Worm (Caenorhabditis elegans) whole organism, mixed stage, embryonic: ENCODE data around the gene taf-12.

Experiments
- M03D4.4 ChIP-seq: sonication (generic microtip); optimal IDR thresholded peaks from 2 replicates; lab custom pipeline; 2017; ENCODE audit warnings: mild to moderate bottlenecking, missing genetic modification characterization, missing compliant biosample characterization
- bed-3 ChIP-seq: fragments of 200-800 bp; sonication (Bioruptor generic); optimal IDR thresholded peaks from 3 replicates; lab custom pipeline; 2018; ENCODE audit warnings: mild to moderate bottlenecking, missing genetic modification characterization, moderate library complexity, missing compliant biosample characterization
- blmp-1 ChIP-seq: fragments of 150-350 bp; optimal IDR thresholded peaks from 2 replicates; lab custom pipeline; 2014; ENCODE audit warnings: missing biosample characterization, missing genetic modification characterization
- ceh-39 ChIP-seq: fragments of 150-350 bp; optimal IDR thresholded peaks from 2 replicates; lab custom pipeline; 2014; ENCODE audit warnings: missing biosample characterization, missing genetic modification characterization
- ceh-43 ChIP-seq: fragments of 200-800 bp; sonication (Bioruptor generic); optimal IDR thresholded peaks from 2 replicates; lab custom pipeline; 2018; ENCODE audit warnings: mild to moderate bottlenecking, missing genetic modification characterization, moderate library complexity, missing compliant biosample characterization
- ceh-83 ChIP-seq: fragments of 200-800 bp; sonication (Bioruptor generic); optimal IDR thresholded peaks from 2 replicates; lab custom pipeline; 2018; ENCODE audit warnings: mild to moderate bottlenecking, missing genetic modification characterization, missing compliant biosample characterization
- ces-1 ChIP-seq: fragments of 150-350 bp; optimal IDR thresholded peaks from 2 replicates; lab custom pipeline; 2014; ENCODE audit warnings: missing biosample characterization, missing genetic modification reagents, missing genetic modification characterization
- drap-1 ChIP-seq: fragments of 200-800 bp; sonication (Bioruptor generic); optimal IDR thresholded peaks from 3 replicates; lab custom pipeline; 2018; ENCODE audit warnings: mild to moderate bottlenecking, missing genetic modification characterization, missing compliant biosample characterization
- elt-1 ChIP-seq: sonication (generic microtip); optimal IDR thresholded peaks from 2 replicates; lab custom pipeline; 2017; ENCODE audit warnings: missing genetic modification characterization, mild to moderate bottlenecking, missing compliant biosample characterization, antibody characterized with exemption, moderate library complexity, borderline replicate concordance; ENCODE audit not compliant: insufficient read depth
- elt-3 ChIP-seq: fragments of 150-350 bp; optimal IDR thresholded peaks from 2 replicates; lab custom pipeline; 2014; ENCODE audit warnings: missing biosample characterization, missing genetic modification characterization
- flh-1 ChIP-seq: fragments of 200-800 bp; sonication (Bioruptor generic); optimal IDR thresholded peaks from 2 replicates; lab custom pipeline; 2018; ENCODE audit warnings: mild to moderate bottlenecking, missing genetic modification characterization, moderate library complexity, missing compliant biosample characterization
- ham-2 ChIP-seq: fragments of 200-800 bp; sonication (Bioruptor generic); optimal IDR thresholded peaks from 2 replicates; lab custom pipeline; 2018; ENCODE audit warnings: mild to moderate bottlenecking, missing genetic modification characterization, missing compliant biosample characterization
- hlh-1 ChIP-seq: fragments of 150-350 bp; optimal IDR thresholded peaks from 2 replicates; lab custom pipeline; 2014; ENCODE audit warnings: missing biosample characterization, missing genetic modification reagents, missing genetic modification characterization
- lin-13 ChIP-seq: fragments of 150-350 bp; optimal IDR thresholded peaks from 2 replicates; lab custom pipeline; 2014; ENCODE audit warnings: missing biosample characterization, missing genetic modification characterization
- lin-32 ChIP-seq: fragments of 200-800 bp; sonication (Bioruptor generic); optimal IDR thresholded peaks from 2 replicates; lab custom pipeline; 2018; ENCODE audit warnings: mild to moderate bottlenecking, missing genetic modification characterization, missing compliant biosample characterization
- lsy-2 ChIP-seq: fragments of 150-350 bp; optimal IDR thresholded peaks from 2 replicates; lab custom pipeline; 2014; ENCODE audit warnings: missing biosample characterization, missing genetic modification characterization
- mab-5 ChIP-seq: fragments of 150-350 bp; optimal IDR thresholded peaks from 2 replicates; lab custom pipeline; 2014; ENCODE audit warnings: missing biosample characterization, missing genetic modification characterization
- mep-1 ChIP-seq: fragments of 150-350 bp; optimal IDR thresholded peaks from 2 replicates; lab custom pipeline; 2017; ENCODE audit warnings: missing biosample characterization, missing genetic modification reagents, missing genetic modification characterization, inconsistent platforms
- nhr-12 ChIP-seq: fragments of 150-350 bp; optimal IDR thresholded peaks from 2 replicates; lab custom pipeline; 2014; ENCODE audit warnings: missing biosample characterization, missing genetic modification characterization
- nhr-2 ChIP-seq: fragments of 150-350 bp; optimal IDR thresholded peaks from 2 replicates; lab custom pipeline; 2014; ENCODE audit warnings: missing biosample characterization, missing genetic modification characterization
- nhr-237 ChIP-seq: fragments of 150-350 bp; optimal IDR thresholded peaks from 2 replicates; lab custom pipeline; 2014; ENCODE audit warnings: missing biosample characterization, missing genetic modification characterization
- nhr-28 ChIP-seq: fragments of 150-350 bp; optimal IDR thresholded peaks from 2 replicates; lab custom pipeline; 2014; ENCODE audit warnings: missing biosample characterization, missing genetic modification characterization
- pha-4 ChIP-seq: fragments of 150-350 bp; optimal IDR thresholded peaks from 2 replicates; lab custom pipeline; 2018; ENCODE audit warnings: missing biosample characterization, missing genetic modification reagents, missing genetic modification characterization
- sem-2 ChIP-seq: fragments of 200-800 bp; sonication (Bioruptor generic); optimal IDR thresholded peaks from 2 replicates; lab custom pipeline; 2018; ENCODE audit warnings: mild to moderate bottlenecking, missing genetic modification characterization, missing compliant biosample characterization
- snpc-4 ChIP-seq: fragments of 150-350 bp; optimal IDR thresholded peaks from 2 replicates; lab custom pipeline; 2014; ENCODE audit warnings: missing biosample characterization, missing genetic modification characterization
- sptf-1 ChIP-seq: sonication (generic microtip); optimal IDR thresholded peaks from 2 replicates; lab custom pipeline; 2017; ENCODE audit warnings: mild to moderate bottlenecking, missing genetic modification characterization, moderate library complexity, missing compliant biosample characterization
- tbx-8 ChIP-seq: fragments of 200-800 bp; sonication (Bioruptor generic); optimal IDR thresholded peaks from 2 replicates; lab custom pipeline; 2018; ENCODE audit warnings: mild to moderate bottlenecking, missing genetic modification characterization, moderate library complexity, missing compliant biosample characterization
- unc-120 ChIP-seq: sonication (generic microtip); optimal IDR thresholded peaks from 2 replicates; lab custom pipeline; 2017; ENCODE audit warnings: missing genetic modification characterization, missing compliant biosample characterization; ENCODE audit not compliant: poor library complexity, severe bottlenecking
- unc-39 ChIP-seq: fragments of 150-350 bp; optimal IDR thresholded peaks from 2 replicates; lab custom pipeline; 2014; ENCODE audit warnings: missing biosample characterization, missing genetic modification characterization
- unc-62 ChIP-seq: fragments of 150-350 bp; optimal IDR thresholded peaks from 2 replicates; lab custom pipeline; 2014; ENCODE audit warnings: missing biosample characterization, missing genetic modification reagents, missing genetic modification characterization
- zip-8 ChIP-seq: fragments of 150-350 bp; optimal IDR thresholded peaks from 2 replicates; lab custom pipeline; 2014; ENCODE audit warnings: missing biosample characterization, missing genetic modification characterization
- ztf-11 ChIP-seq: fragments of 150-350 bp; optimal IDR thresholded peaks from 2 replicates; lab custom pipeline; 2014; ENCODE audit warnings: missing biosample characterization, missing genetic modification characterization

The taf-12 gene

ce11 chrIII:11907177-11907576, 38.1 kb upstream of the taf-12 start, which contains the start of gene sdz-33:
sdz-33 (plus strand) TSS chrIII:11907477.
- TF ChIP-seq unc-120 (no peak), lsy-2 (no peak), sptf-1 (no peak), elt-1 (tag; lab: Kevin White, UChicago) (no peak), ceh-43 (no peak), ces-1 (no peak), flh-1 (GFP tag; lab: Kevin White, UChicago) (no peak)
- TF ChIP-seq, all 35 proteins: peak for 0

DNA sequence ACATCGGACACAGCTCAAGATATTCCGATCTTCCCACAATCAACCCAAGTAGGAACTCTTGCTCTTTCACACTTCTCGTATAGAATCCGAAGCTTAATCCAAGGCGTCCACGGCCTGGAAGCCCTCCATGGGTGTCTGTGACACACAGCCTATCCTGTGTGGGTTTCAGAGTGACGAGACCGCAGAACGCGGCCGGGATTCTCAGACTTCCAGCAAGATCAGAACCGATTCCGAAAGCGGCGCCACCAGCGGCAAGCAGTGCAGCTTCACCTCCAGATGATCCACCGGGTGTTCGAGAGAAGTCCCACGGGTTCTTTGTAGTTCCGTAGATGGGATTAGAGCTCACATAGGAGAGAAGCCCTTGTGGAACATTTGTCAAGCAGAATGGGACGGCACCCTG, 33.7 kb upstream of the taf-12 start:
- TF ChIP-seq pha-4 (tag; lab: Kevin White, UChicago) (no peak), bed-3 (no peak), drap-1 (GFP tag; lab: Kevin White, UChicago) (no peak), ham-2 (GFP tag; lab: Kevin White, UChicago) (no peak), M03D4.4 (tag; lab: Kevin White, UChicago) (no peak), elt-3 (tag; lab: Kevin White, UChicago) (no peak), ztf-11 (no peak), sptf-1 (no peak), snpc-4 (no peak), unc-120 (no peak), unc-39 (tag; lab: Kevin White, UChicago) (no peak), sem-2 (no peak), flh-1 (GFP tag; lab: Kevin White, UChicago) (no peak), nhr-237 (tag; lab: Kevin White, UChicago) (no peak), ceh-43 (no peak), nhr-28 (tag; lab: Kevin White, UChicago) (no peak), nhr-2 (no peak), lin-32 (GFP tag; lab: Kevin White, UChicago) (no peak), nhr-12 (tag; lab: Kevin White, UChicago) (no peak), ceh-39 (no peak)

ce11 chrIII:11900022-11900421, 30.9 kb upstream of the taf-12 start:
- TF ChIP-seq unc-62 (no peak), tbx-8 (GFP tag; lab: Kevin White, UChicago) (no peak), M03D4.4 (tag; lab: Kevin White, UChicago) (no peak), sptf-1 (no peak), mab-5 (tag; lab: Kevin White, UChicago) (no peak), lin-32 (GFP tag; lab: Kevin White, UChicago) (no peak), drap-1 (GFP tag; lab: Kevin White, UChicago) (no peak), ces-1 (no peak), nhr-28 (tag; lab: Kevin White, UChicago) (no peak), ceh-39 (no peak), snpc-4 (no peak), blmp-1 (tag; lab: Kevin White, UChicago) (no peak), nhr-2 (no peak), sem-2 (no peak), bed-3 (no peak)

DNA sequence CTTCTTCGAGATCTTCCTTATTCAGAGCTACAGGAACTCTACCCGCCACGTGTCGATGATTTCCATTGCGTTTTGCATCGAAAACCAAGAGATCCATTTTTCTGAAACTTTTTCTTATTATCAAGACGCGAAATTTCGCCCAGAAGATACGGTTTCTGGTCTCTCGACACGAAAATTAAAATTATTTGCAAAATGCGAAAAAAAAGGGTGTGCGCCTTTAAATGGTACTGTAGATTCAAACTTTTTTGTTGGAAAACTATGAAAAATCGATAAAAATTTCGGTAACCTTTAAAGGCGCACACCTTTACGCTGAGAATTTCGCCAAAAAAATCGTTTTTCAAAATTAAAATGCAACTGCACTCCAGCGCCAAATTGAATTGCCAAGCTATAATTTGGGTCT, 29.1 kb upstream of the taf-12 start, which contains the start of gene tsen-2:
TSS of gene tsen-2 (minus strand) at position 101 of the 400 bp plus-strand sequence.
- no peak for TF ChIP-seq ceh-83 (GFP tag; lab: Kevin White, UChicago)
- TF ChIP-seq unc-62, result no peak
- TF ChIP-seq ceh-39, result no peak
- TF ChIP-seq lsy-2, result no peak

ce11 chrIII:11896652-11897051, 27.6 kb upstream of the taf-12 start:
- TF ChIP-seq blmp-1 (tag; lab: Kevin White, UChicago) (no peak), unc-62 (no peak), mep-1 (tag; lab: Kevin White, UChicago) (no peak), zip-8 (tag; lab: Kevin White, UChicago) (no peak), ces-1 (no peak), nhr-2 (no peak), lin-13 (tag; lab: Kevin White, UChicago) (no peak), bed-3 (no peak), ztf-11 (no peak), ceh-43 (no peak), drap-1 (GFP tag; lab: Kevin White, UChicago) (no peak), lin-32 (GFP tag; lab: Kevin White, UChicago) (no peak), flh-1 (GFP tag; lab: Kevin White, UChicago) (no peak), sem-2 (no peak)

DNA sequence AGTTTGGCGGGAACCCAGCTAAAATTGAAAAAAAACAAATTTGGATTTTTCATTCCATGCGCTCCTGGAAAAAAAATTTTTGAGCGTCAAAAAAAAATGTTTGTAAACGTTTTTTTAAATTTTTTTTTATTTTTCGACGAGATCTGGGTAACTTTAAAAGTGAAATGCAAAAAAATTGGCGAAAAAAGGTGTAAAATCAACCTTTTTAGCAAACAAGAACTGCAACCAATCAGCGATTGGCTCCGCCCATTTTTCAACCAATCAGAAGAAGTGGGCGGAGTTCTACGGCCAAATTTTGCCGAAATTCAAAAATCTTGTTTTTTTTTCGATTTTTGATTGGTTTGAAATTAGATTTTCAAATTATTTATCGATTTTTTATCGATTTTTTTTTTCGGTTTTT, 26.4 kb upstream of the taf-12 start:
- TF ChIP-seq zip-8 (tag; lab: Kevin White, UChicago) (no peak), lin-32 (GFP tag; lab: Kevin White, UChicago) (no peak), hlh-1 (tag; lab: Kevin White, UChicago) (no peak), lsy-2 (no peak), pha-4 (tag; lab: Kevin White, UChicago) (no peak), unc-120 (no peak), ceh-39 (no peak), sem-2 (no peak), ceh-43 (no peak), drap-1 (GFP tag; lab: Kevin White, UChicago) (no peak), snpc-4 (no peak), blmp-1 (tag; lab: Kevin White, UChicago) (no peak)
- TF ChIP-seq, all 35 proteins: peak for 0
